Fruit fly (Drosophila melanogaster) whole organism, pupa: ENCODE measurements around the gene car.

Source experiments
- CG12605 ChIP-seq: fragments of 200-800 bp; sonication (Bioruptor generic); IDR thresholded peaks from 2 replicates; pipeline ENCODE4 v1.3.6; 2022; ENCODE audit warnings: missing biosample characterization, missing genetic modification characterization
- CG13204 ChIP-seq: fragments of 200-800 bp; sonication (Bioruptor generic); optimal IDR thresholded peaks from 2 replicates; lab custom pipeline; 2018; ENCODE audit warnings: missing biosample characterization, mild to moderate bottlenecking, missing genetic modification characterization, moderate library complexity
- CG14655 ChIP-seq: fragments of 200-800 bp; sonication (Bioruptor generic); optimal IDR thresholded peaks from 3 replicates; lab custom pipeline; 2017; ENCODE audit warnings: mild to moderate bottlenecking, missing biosample characterization, missing genetic modification reagents, missing genetic modification characterization
- CG15710 ChIP-seq: fragments of 200-800 bp; sonication (Bioruptor generic); optimal IDR thresholded peaks from 2 replicates; lab custom pipeline; 2018; ENCODE audit warnings: missing biosample characterization, mild to moderate bottlenecking, missing genetic modification characterization, moderate library complexity
- CG32121 ChIP-seq: fragments of 200-800 bp; sonication (Bioruptor generic); IDR thresholded peaks from 2 replicates; pipeline ENCODE4 v1.3.6; 2022; ENCODE audit warnings: missing biosample characterization, missing genetic modification characterization
- CG34367 ChIP-seq: fragments of 200-800 bp; sonication (Bioruptor generic); optimal IDR thresholded peaks from 2 replicates; lab custom pipeline; 2018; ENCODE audit warnings: missing biosample characterization, mild to moderate bottlenecking, missing genetic modification characterization
- CG4496 ChIP-seq: fragments of 200-800 bp; sonication (Bioruptor generic); IDR thresholded peaks from 3 replicates; pipeline ENCODE4 v1.3.6; 2022; ENCODE audit warnings: missing biosample characterization, missing genetic modification characterization
- CG8301 ChIP-seq: fragments of 200-800 bp; sonication (Bioruptor generic); optimal IDR thresholded peaks from 2 replicates; lab custom pipeline; 2018; ENCODE audit warnings: missing biosample characterization, mild to moderate bottlenecking, missing genetic modification characterization
- CG9948 ChIP-seq: fragments of 200-800 bp; sonication (Bioruptor generic); optimal IDR thresholded peaks from 2 replicates; lab custom pipeline; 2018; ENCODE audit warnings: missing biosample characterization, mild to moderate bottlenecking, missing genetic modification characterization, moderate library complexity
- D1 ChIP-seq: fragments of 200-800 bp; sonication (Bioruptor generic); optimal IDR thresholded peaks from 2 replicates; lab custom pipeline; 2018; ENCODE audit warnings: missing biosample characterization, mild to moderate bottlenecking, missing genetic modification characterization, moderate library complexity
- Pif1A ChIP-seq: fragments of 200-800 bp; sonication (Bioruptor generic); optimal IDR thresholded peaks from 3 replicates; lab custom pipeline; 2016; ENCODE audit warnings: missing biosample characterization, missing genetic modification characterization
- Pif1B ChIP-seq: fragments of 200-800 bp; sonication (Bioruptor generic); optimal IDR thresholded peaks from 3 replicates; lab custom pipeline; 2016; ENCODE audit warnings: missing biosample characterization, missing genetic modification characterization

DNA sequence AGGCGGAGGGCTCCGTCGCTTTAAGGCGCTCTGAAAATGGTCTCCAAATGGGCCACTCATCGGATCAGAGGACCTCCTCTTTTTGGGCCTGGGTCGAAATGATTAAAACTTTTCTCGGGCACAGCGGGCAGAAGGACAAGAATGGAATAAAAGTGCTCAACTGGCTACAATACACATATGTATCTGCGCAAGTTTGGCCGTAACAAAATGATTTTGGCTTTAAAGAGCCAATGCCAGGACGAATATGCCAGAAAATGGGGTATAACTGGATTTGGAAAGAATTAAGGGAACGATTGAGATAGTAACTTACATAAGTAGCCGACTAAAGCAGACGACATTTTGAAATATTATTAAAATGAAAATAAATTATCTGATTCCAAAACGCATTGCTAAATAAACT is 18.4 kb upstream of the car start, which contains the start of gene CG32532:
- TF ChIP-seq CG34367 (tag; lab: Kevin White, UChicago), result no peak
- TF ChIP-seq CG13204 (GFP tag; lab: Kevin White, UChicago), result no peak
- TF ChIP-seq CG15710 (tag; lab: Kevin White, UChicago), result no peak
- no peak for TF ChIP-seq CG4496 (GFP tag; lab: Robert Waterston, UW)
- no peak for TF ChIP-seq CG32121 (GFP tag; lab: Robert Waterston, UW)
- TF ChIP-seq Pif1A, result no peak
- TF ChIP-seq CG9948 (tag; lab: Kevin White, UChicago), result no peak
- TF ChIP-seq CG14655, result no peak
- no peak for TF ChIP-seq CG8301 (tag; lab: Kevin White, UChicago)
- no peak for TF ChIP-seq Pif1B (GFP tag; lab: Kevin White, UChicago)
- no peak for TF ChIP-seq CG12605 (GFP tag; lab: Robert Waterston, UW)
- no peak for TF ChIP-seq D1
